Fruit fly (Drosophila melanogaster): Measurements from ENCODE around the gene chm.

The chm gene

DNA sequence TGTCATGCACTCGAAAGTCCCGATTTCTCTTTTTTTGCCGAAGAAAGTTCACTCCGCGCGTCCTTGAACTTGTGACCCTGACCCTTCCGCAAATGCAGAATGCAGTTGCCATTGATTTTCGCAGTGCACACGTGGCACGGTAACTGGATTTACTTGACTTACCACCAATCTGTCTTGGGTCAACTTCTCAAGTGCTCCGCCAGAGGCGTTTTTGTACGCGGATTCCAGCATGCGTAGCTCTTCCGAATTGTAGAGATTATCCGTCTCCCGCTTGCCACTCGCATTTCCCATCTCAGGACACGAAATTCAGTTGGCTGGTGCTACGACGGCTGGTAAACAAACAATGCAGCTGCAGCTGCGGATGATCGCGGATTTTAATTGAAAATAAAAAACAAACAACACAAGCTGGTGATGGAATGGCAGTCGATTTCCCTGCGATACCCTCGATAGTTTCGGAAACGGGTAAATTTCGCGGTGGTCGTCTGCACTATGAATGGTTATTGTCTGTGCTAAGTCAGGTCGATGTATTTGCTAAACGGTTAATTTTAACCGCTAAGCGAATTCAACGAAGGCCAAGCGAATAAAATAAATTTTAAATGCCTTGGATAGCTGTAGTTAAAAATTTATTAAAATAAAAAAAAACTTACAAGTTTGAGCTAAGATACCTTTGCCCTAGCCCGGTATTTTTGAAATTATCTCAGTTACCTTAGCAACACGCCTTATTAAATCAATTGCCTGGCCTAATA lies 24.2 kb upstream of the chm start, which contains the start of the genes CG5149 and gudu (continued):
- TF ChIP-seq sqz (GFP tag; optimal IDR thresholded peaks at IDR 0.05) (no peak), nom (GFP tag; optimal IDR thresholded peaks at IDR 0.05) (no peak), CG14050 (GFP tag; IDR thresholded peaks at IDR 0.05) (no peak), CG17361 (GFP tag; IDR thresholded peaks at IDR 0.05) (peak; percentile 52; the same call in 2 of the 3 replicates), CG4360 (GFP tag; IDR thresholded peaks at IDR 0.05) (no peak), CG11398 (GFP tag; optimal IDR thresholded peaks at IDR 0.05) (no peak), Spps (tag; optimal IDR thresholded peaks at IDR 0.05) (no peak)

- TF ChIP-seq CoRest (tag; optimal IDR thresholded peaks at IDR 0.05): peak; percentile 75
- peak; percentile 27 for TF ChIP-seq CG2120 (GFP tag; optimal IDR thresholded peaks at IDR 0.05)
- peak; percentile 73 for TF ChIP-seq CG7556 (GFP tag; optimal IDR thresholded peaks at IDR 0.05)
- TF ChIP-seq CG3407 (GFP tag; optimal IDR thresholded peaks at IDR 0.05): peak; percentile 4
- TF ChIP-seq gcm (GFP tag; optimal IDR thresholded peaks at IDR 0.05): peak; percentile 54
- peak; percentile 70 for TF ChIP-seq CG2712 (tag; optimal IDR thresholded peaks at IDR 0.05)
- peak; percentile 52; the same call in 2 of the 3 replicates for TF ChIP-seq Aef1 (GFP tag; IDR thresholded peaks at IDR 0.05)
- TF ChIP-seq lab (GFP tag; optimal IDR thresholded peaks at IDR 0.05): peak; percentile 75
- TF ChIP-seq zf30C (GFP tag; optimal IDR thresholded peaks at IDR 0.05): peak; percentile 29
- peak; percentile 75 for TF ChIP-seq CG7839 (tag; optimal IDR thresholded peaks at IDR 0.05)
- TF ChIP-seq sob (GFP tag; IDR thresholded peaks at IDR 0.05): peak; percentile 58; the same call in 1 of the 2 replicates
- peak; percentile 60 for TF ChIP-seq seq (GFP tag; IDR thresholded peaks at IDR 0.05)
- peak; percentile 65 for TF ChIP-seq Ada2b (GFP tag; IDR thresholded peaks at IDR 0.05)
- TF ChIP-seq CG9727 (GFP tag; optimal IDR thresholded peaks at IDR 0.05): peak; percentile 67
- peak; percentile 62 for TF ChIP-seq CG18262 (tag; optimal IDR thresholded peaks at IDR 0.05)
- no peak for TF ChIP-seq CG16863 (GFP tag; optimal IDR thresholded peaks at IDR 0.05)
- peak; percentile 60 for TF ChIP-seq cwo (GFP tag; optimal IDR thresholded peaks at IDR 0.05)
- TF ChIP-seq CG30403 (GFP tag; optimal IDR thresholded peaks at IDR 0.05): peak; percentile 61
- TF ChIP-seq CG11247 (GFP tag; IDR thresholded peaks at IDR 0.05): 0 out of 2 replicates have a peak, but pooled peaks have one; percentile 22
- 0 out of 3 replicates have a peak, but pooled peaks have one; percentile 25 for TF ChIP-seq zfh1 (GFP tag; IDR thresholded peaks at IDR 0.05)
- TF ChIP-seq CG4854 (GFP tag; optimal IDR thresholded peaks at IDR 0.05): no peak
- peak; percentile 57 for TF ChIP-seq HLH3B (GFP tag; IDR thresholded peaks at IDR 0.05)
- peak; percentile 62 for TF ChIP-seq CG13296 (GFP tag; optimal IDR thresholded peaks at IDR 0.05)
- TF ChIP-seq CG12155 (GFP tag; optimal IDR thresholded peaks at IDR 0.05): peak; percentile 19
- no peak for TF ChIP-seq CG10543 (GFP tag; optimal IDR thresholded peaks at IDR 0.05)
- TF ChIP-seq Atf3 (GFP tag; optimal IDR thresholded peaks at IDR 0.05): no peak
- peak; percentile 4 for TF ChIP-seq CG5245 (GFP tag; optimal IDR thresholded peaks at IDR 0.05)
- TF ChIP-seq wor (GFP tag; IDR thresholded peaks at IDR 0.05): peak; percentile 44; the same call in 1 of the 2 replicates
- TF ChIP-seq onecut (GFP tag; IDR thresholded peaks at IDR 0.05): no peak
- no peak for TF ChIP-seq CTCF (GFP tag; optimal IDR thresholded peaks at IDR 0.05)
- peak; percentile 1 for TF ChIP-seq lilli (GFP tag; optimal IDR thresholded peaks at IDR 0.05)
- TF ChIP-seq Ptx1 (GFP tag; IDR thresholded peaks at IDR 0.05): peak; percentile 83
- peak in 1 of 2 experiments; percentile 44 for TF ChIP-seq bsh (GFP tag; optimal IDR thresholded peaks at IDR 0.05)
- TF ChIP-seq CG11695 (GFP tag; IDR thresholded peaks at IDR 0.05): peak; percentile 57; the same call in 1 of the 3 replicates
- peak; percentile 53 for TF ChIP-seq CG9932 (GFP tag; IDR thresholded peaks at IDR 0.05)
- no peak for TF ChIP-seq Lim3 (GFP tag; IDR thresholded peaks at IDR 0.05)
- TF ChIP-seq Atf6 (GFP tag; IDR thresholded peaks at IDR 0.05): peak; percentile 74
- peak; percentile 23 for TF ChIP-seq Vsx1 (GFP tag; optimal IDR thresholded peaks at IDR 0.05)
- TF ChIP-seq CG12391 (tag; optimal IDR thresholded peaks at IDR 0.05): peak; percentile 75
- TF ChIP-seq CG17568 (GFP tag; optimal IDR thresholded peaks at IDR 0.05): no peak
- TF ChIP-seq CG7987 (GFP tag; optimal IDR thresholded peaks at IDR 0.05): no peak
- TF ChIP-seq HmgD (GFP tag; optimal IDR thresholded peaks at IDR 0.05): no peak
Observed at dm6 chr2L:7395813-7396212, 16.4 kb upstream of the chm start.

All from whole organism, embryonic.